Worm (Caenorhabditis elegans) whole organism, L4 larva: Measurements from ENCODE around the gene F21D5.5.
"Not testable (repeated sequence)": the region's sequence is repeated elsewhere in the genome, so short reads cannot be mapped to it uniquely, and the experiment has no call there.

Source experiments
- Y105C5A.15 ChIP-seq: fragments of 200-800 bp; sonication (Bioruptor generic); IDR thresholded peaks from 2 replicates; pipeline ENCODE4 v1.3.6; 2022; ENCODE audit warnings: missing genetic modification characterization, missing compliant biosample characterization
- fkh-10 ChIP-seq: fragments of 150-350 bp; optimal IDR thresholded peaks from 2 replicates; lab custom pipeline; 2014; ENCODE audit warnings: missing biosample characterization, missing genetic modification reagents, missing genetic modification characterization
- lin-13 ChIP-seq: fragments of 150-350 bp; optimal IDR thresholded peaks from 2 replicates; lab custom pipeline; 2014; ENCODE audit warnings: missing biosample characterization, missing genetic modification reagents, missing genetic modification characterization
- lsy-2 ChIP-seq, 2 experiments: fragments of 150-350 bp in 1 of 2; sonication (generic microtip) in 1 of 2; optimal IDR thresholded peaks; 2 replicates each; lab custom pipeline; 2014 to 2017; ENCODE audit warnings: missing biosample characterization in 2 of 2, missing genetic modification characterization in 2 of 2
- nhr-11 ChIP-seq: fragments of 150-350 bp; optimal IDR thresholded peaks from 2 replicates; lab custom pipeline; 2014; ENCODE audit warnings: missing biosample characterization, missing genetic modification characterization
- snpc-1.2 ChIP-seq: fragments of 200-800 bp; sonication (Bioruptor generic); IDR thresholded peaks from 2 replicates; pipeline ENCODE4 v1.3.6; 2022; ENCODE audit warnings: missing genetic modification reagents, missing genetic modification characterization, missing compliant biosample characterization
- zag-1 ChIP-seq: fragments of 150-350 bp; optimal IDR thresholded peaks from 2 replicates; lab custom pipeline; 2014; ENCODE audit warnings: missing biosample characterization, missing genetic modification characterization

DNA sequence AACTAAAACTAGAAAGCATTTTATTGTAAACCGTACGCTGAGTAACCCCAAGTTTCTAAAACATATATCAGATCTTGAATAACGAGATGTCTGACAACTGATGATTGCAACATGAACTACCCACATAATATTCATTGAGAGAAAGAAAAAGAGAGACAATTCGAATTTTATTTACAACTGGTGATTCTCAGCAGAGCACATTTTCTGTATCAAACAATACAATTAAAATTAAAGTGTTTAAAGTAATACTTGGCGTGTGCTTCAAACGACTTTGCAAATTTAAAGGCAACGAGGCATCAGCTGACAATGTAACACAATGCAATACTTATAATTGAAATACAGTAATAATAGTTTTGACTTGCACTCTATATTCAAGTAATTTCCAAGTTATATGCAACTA is 48.9 kb upstream of the F21D5.5 start, which contains the start of gene C33D9.10:
- TF ChIP-seq zag-1 (tag; lab: Kevin White, UChicago); lin-13 (GFP tag; lab: Kevin White, UChicago); fkh-10; lsy-2 (tag; optimal IDR thresholded peaks at IDR 0.05; lab: Kevin White, UChicago); Y105C5A.15; snpc-1.2 (GFP tag; lab: Robert Waterston, UW); nhr-11 (tag; lab: Kevin White, UChicago): not testable (repeated sequence)
